Worm (Caenorhabditis elegans) whole organism, L3 larva: ENCODE data around the gene C48B4.3.

Source experiments
- R02D3.7 ChIP-seq: fragments of 150-350 bp; optimal IDR thresholded peaks from 2 replicates; lab custom pipeline; 2014; ENCODE audit warnings: missing biosample characterization, missing genetic modification characterization
- ZK546.5 ChIP-seq: sonication (generic microtip); optimal IDR thresholded peaks from 2 replicates; lab custom pipeline; 2017; ENCODE audit warnings: missing biosample characterization, missing genetic modification characterization
- ama-1 ChIP-seq: fragments of 150-350 bp; optimal IDR thresholded peaks from 2 replicates; lab custom pipeline; 2018
- ceh-16 ChIP-seq: sonication (generic microtip); optimal IDR thresholded peaks from 2 replicates; lab custom pipeline; 2017; ENCODE audit warnings: missing biosample characterization, missing genetic modification characterization
- ceh-82 ChIP-seq: fragments of 150-350 bp; optimal IDR thresholded peaks from 2 replicates; lab custom pipeline; 2014; ENCODE audit warnings: missing biosample characterization, missing genetic modification characterization
- ceh-9 ChIP-seq: sonication (generic microtip); optimal IDR thresholded peaks from 2 replicates; lab custom pipeline; 2018; ENCODE audit warnings: missing biosample characterization, missing genetic modification characterization
- daf-12 ChIP-seq: fragments of 150-350 bp; optimal IDR thresholded peaks from 2 replicates; lab custom pipeline; 2014; ENCODE audit warnings: missing biosample characterization, missing genetic modification reagents, missing genetic modification characterization
- egl-27 ChIP-seq: sonication (generic microtip); optimal IDR thresholded peaks from 4 replicates; lab custom pipeline; 2017; ENCODE audit warnings: missing biosample characterization, missing genetic modification reagents, missing genetic modification characterization
- egl-5 ChIP-seq: fragments of 150-350 bp; optimal IDR thresholded peaks from 2 replicates; lab custom pipeline; 2017; ENCODE audit warnings: missing biosample characterization, missing genetic modification reagents, missing genetic modification characterization, inconsistent platforms
- elt-1 ChIP-seq: fragments of 150-350 bp; optimal IDR thresholded peaks from 2 replicates; lab custom pipeline; 2014; ENCODE audit warnings: missing biosample characterization, missing genetic modification characterization
- elt-2 ChIP-seq: sonication (generic microtip); optimal IDR thresholded peaks from 2 replicates; lab custom pipeline; 2016; ENCODE audit warnings: missing genetic modification reagents, mild to moderate bottlenecking, missing genetic modification characterization, missing compliant biosample characterization
- elt-3 ChIP-seq, 3 experiments: fragments of 150-350 bp in 1 of 3; sonication (generic microtip) in 2 of 3; optimal IDR thresholded peaks; 2 replicates in 2 of 3; 4 replicates in 1 of 3; lab custom pipeline; 2014 to 2017; ENCODE audit warnings: missing biosample characterization in 3 of 3, missing genetic modification characterization in 3 of 3
- eor-1 ChIP-seq, 2 experiments: fragments of 150-350 bp; optimal IDR thresholded peaks; 2 replicates each; lab custom pipeline; 2014 to 2018; ENCODE audit warnings: missing biosample characterization in 2 of 2, missing genetic modification characterization in 2 of 2
- fkh-10 ChIP-seq: sonication (generic microtip); optimal IDR thresholded peaks from 2 replicates; lab custom pipeline; 2017; ENCODE audit warnings: missing biosample characterization, missing genetic modification reagents, missing genetic modification characterization
- fkh-2 ChIP-seq: fragments of 150-350 bp; optimal IDR thresholded peaks from 2 replicates; lab custom pipeline; 2014; ENCODE audit warnings: missing biosample characterization, missing genetic modification reagents, missing genetic modification characterization
- fos-1 ChIP-seq: fragments of 150-350 bp; optimal IDR thresholded peaks from 2 replicates; lab custom pipeline; 2014; ENCODE audit warnings: missing biosample characterization, missing genetic modification characterization
- hmg-11 ChIP-seq: sonication (generic microtip); optimal IDR thresholded peaks from 2 replicates; lab custom pipeline; 2016; ENCODE audit warnings: missing genetic modification characterization, missing compliant biosample characterization
- jun-1 ChIP-seq: fragments of 150-350 bp; optimal IDR thresholded peaks from 2 replicates; lab custom pipeline; 2014; ENCODE audit warnings: missing biosample characterization, missing genetic modification reagents, missing genetic modification characterization
- lin-15B ChIP-seq: fragments of 150-350 bp; optimal IDR thresholded peaks from 2 replicates; lab custom pipeline; 2014; ENCODE audit warnings: missing biosample characterization, missing genetic modification characterization
- lsy-12 ChIP-seq: sonication (generic microtip); optimal IDR thresholded peaks from 2 replicates; lab custom pipeline; 2016; ENCODE audit warnings: mild to moderate bottlenecking, missing genetic modification characterization, missing compliant biosample characterization
- mdl-1 ChIP-seq: fragments of 150-350 bp; optimal IDR thresholded peaks from 2 replicates; lab custom pipeline; 2014; ENCODE audit warnings: missing biosample characterization, missing genetic modification characterization
- mml-1 ChIP-seq: fragments of 150-350 bp; sonication (generic microtip); optimal IDR thresholded peaks from 3 replicates; lab custom pipeline; 2014; ENCODE audit warnings: missing biosample characterization, missing genetic modification characterization
- nfya-1 ChIP-seq: sonication (generic microtip); optimal IDR thresholded peaks from 2 replicates; lab custom pipeline; 2017; ENCODE audit warnings: missing genetic modification characterization, mild to moderate bottlenecking, missing compliant biosample characterization, antibody characterized with exemption, moderate library complexity; ENCODE audit not compliant: insufficient read depth
- nhr-11 ChIP-seq: fragments of 150-350 bp; optimal IDR thresholded peaks from 2 replicates; lab custom pipeline; 2014; ENCODE audit warnings: missing biosample characterization, missing genetic modification characterization
- nhr-12 ChIP-seq: fragments of 150-350 bp; optimal IDR thresholded peaks from 2 replicates; lab custom pipeline; 2014; ENCODE audit warnings: missing biosample characterization, missing genetic modification characterization
- nhr-23 ChIP-seq: fragments of 150-350 bp; optimal IDR thresholded peaks from 2 replicates; lab custom pipeline; 2014; ENCODE audit warnings: missing biosample characterization, missing genetic modification reagents, missing genetic modification characterization
- nhr-25 ChIP-seq: sonication (generic microtip); optimal IDR thresholded peaks from 2 replicates; lab custom pipeline; 2017; ENCODE audit warnings: missing biosample characterization, missing genetic modification characterization
- nhr-28 ChIP-seq: fragments of 150-350 bp; optimal IDR thresholded peaks from 2 replicates; lab custom pipeline; 2014; ENCODE audit warnings: missing biosample characterization, missing genetic modification characterization
- nhr-43 ChIP-seq: sonication (generic microtip); optimal IDR thresholded peaks from 2 replicates; lab custom pipeline; 2016; ENCODE audit warnings: mild to moderate bottlenecking, missing genetic modification characterization, missing compliant biosample characterization; ENCODE audit not compliant: poor library complexity, severe bottlenecking
- nhr-67 ChIP-seq: fragments of 150-350 bp; optimal IDR thresholded peaks from 2 replicates; lab custom pipeline; 2014; ENCODE audit warnings: missing biosample characterization, missing genetic modification characterization
- nhr-76 ChIP-seq: fragments of 150-350 bp; sonication (generic microtip); optimal IDR thresholded peaks from 5 replicates; lab custom pipeline; 2014; ENCODE audit warnings: missing biosample characterization, missing genetic modification characterization
- nhr-77 ChIP-seq: fragments of 150-350 bp; optimal IDR thresholded peaks from 2 replicates; lab custom pipeline; 2014; ENCODE audit warnings: missing biosample characterization, missing genetic modification characterization
- pha-4 ChIP-seq: fragments of 150-350 bp; optimal IDR thresholded peaks from 2 replicates; lab custom pipeline; 2014; ENCODE audit warnings: missing biosample characterization, missing genetic modification reagents, missing genetic modification characterization
- pqm-1 ChIP-seq: fragments of 150-350 bp; optimal IDR thresholded peaks from 2 replicates; lab custom pipeline; 2017; ENCODE audit warnings: missing biosample characterization, missing genetic modification characterization, inconsistent platforms
- sea-2 ChIP-seq: fragments of 150-350 bp; sonication (generic microtip); optimal IDR thresholded peaks from 4 replicates; lab custom pipeline; 2014; ENCODE audit warnings: missing biosample characterization, missing genetic modification reagents, missing genetic modification characterization
- skn-1 ChIP-seq: fragments of 150-350 bp; optimal IDR thresholded peaks from 2 replicates; lab custom pipeline; 2014; ENCODE audit warnings: missing biosample characterization, missing genetic modification characterization
- snpc-4 ChIP-seq: fragments of 150-350 bp; optimal IDR thresholded peaks from 2 replicates; lab custom pipeline; 2014; ENCODE audit warnings: missing biosample characterization, missing genetic modification characterization
- tbx-2 ChIP-seq: sonication (generic microtip); optimal IDR thresholded peaks from 2 replicates; lab custom pipeline; 2016; ENCODE audit warnings: mild to moderate bottlenecking, missing genetic modification characterization, missing compliant biosample characterization
- unc-39 ChIP-seq: sonication (generic microtip); optimal IDR thresholded peaks from 4 replicates; lab custom pipeline; 2017; ENCODE audit warnings: missing biosample characterization, missing genetic modification characterization
- unc-62 ChIP-seq: fragments of 150-350 bp; sonication (generic microtip); optimal IDR thresholded peaks from 4 replicates; lab custom pipeline; 2014; ENCODE audit warnings: missing biosample characterization, missing genetic modification reagents, missing genetic modification characterization
- zag-1 ChIP-seq: fragments of 150-350 bp; optimal IDR thresholded peaks from 2 replicates; lab custom pipeline; 2014; ENCODE audit warnings: missing biosample characterization, missing genetic modification characterization
- ztf-11 ChIP-seq: fragments of 150-350 bp; optimal IDR thresholded peaks from 2 replicates; lab custom pipeline; 2014; ENCODE audit warnings: missing biosample characterization, missing genetic modification characterization
- ztf-4 ChIP-seq: fragments of 150-350 bp; optimal IDR thresholded peaks from 2 replicates; lab custom pipeline; 2014; ENCODE audit warnings: missing biosample characterization, missing genetic modification characterization

C48B4.3 gene

DNA sequence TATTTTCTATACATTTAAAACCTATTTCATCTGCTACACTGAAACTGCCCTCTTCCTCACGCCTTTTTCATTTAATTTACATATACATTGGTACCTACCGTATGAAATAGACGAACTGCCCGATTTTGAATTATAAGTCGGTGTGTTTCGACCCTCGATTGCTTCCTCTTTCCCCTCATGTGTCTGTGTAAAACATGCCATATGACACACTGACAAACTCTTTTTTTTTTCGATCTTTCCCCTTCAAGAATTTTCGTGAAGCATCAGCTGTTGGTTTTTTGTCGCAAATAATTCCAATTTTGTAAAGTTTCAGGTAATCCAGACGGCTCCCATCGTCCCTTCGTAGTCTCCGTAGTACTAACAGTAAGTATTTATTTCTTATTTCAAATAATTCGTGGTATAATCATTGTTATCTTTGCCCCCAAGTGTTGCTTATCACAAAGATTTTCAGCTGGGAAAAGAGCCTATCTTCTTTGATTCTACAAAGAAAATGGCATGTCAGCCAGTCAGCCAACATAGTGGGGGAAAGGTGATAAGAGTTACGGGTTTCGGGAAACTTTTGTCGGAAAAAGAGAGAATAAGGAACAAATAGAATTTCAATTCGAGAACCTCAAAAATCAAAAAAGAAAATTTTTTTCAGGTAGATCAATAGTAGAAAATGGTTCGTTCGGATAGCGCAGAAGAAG is 39.8 kb upstream of the C48B4.3 start:
- TF ChIP-seq daf-12 (no peak), elt-2 (peak; percentile 91), ztf-4 (tag; lab: Kevin White, UChicago) (no peak), unc-39 (tag; lab: Kevin White, UChicago) (no peak), fkh-2 (tag; lab: Kevin White, UChicago) (no peak), nhr-77 (tag; lab: Kevin White, UChicago) (no peak), egl-27 (no peak), nhr-11 (no peak), ama-1 (lab: Kevin White, UChicago) (peak; percentile 54), pha-4 (tag; lab: Kevin White, UChicago) (peak; percentile 23), pqm-1 (tag; lab: Kevin White, UChicago) (peak; percentile 63)
- TF ChIP-seq, all 47 proteins: peak for 4

DNA sequence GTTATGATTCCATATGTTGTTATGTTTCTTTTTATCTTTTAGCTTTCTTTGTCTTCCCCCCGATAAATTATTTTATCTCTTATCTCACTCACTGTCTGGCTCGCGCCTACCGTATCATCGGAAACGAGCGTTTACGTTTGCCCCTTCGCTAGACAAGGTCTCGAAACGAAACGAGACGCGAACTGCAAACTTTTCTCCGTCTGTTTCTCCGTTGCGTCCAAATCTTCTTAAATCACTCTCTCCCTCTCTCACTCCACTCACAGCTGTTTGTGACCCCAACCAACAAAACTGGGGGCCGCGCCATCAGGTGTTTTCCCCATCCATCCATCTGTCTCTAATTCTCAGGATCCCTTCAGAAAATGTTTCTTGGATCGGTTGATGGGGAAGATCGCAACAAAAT is 38.0 kb upstream of the C48B4.3 start:
- TF ChIP-seq nhr-76 (tag; lab: Kevin White, UChicago) (no peak), pha-4 (tag; lab: Kevin White, UChicago) (peak; percentile 39), elt-1 (tag; lab: Kevin White, UChicago) (no peak), lin-15B (tag; lab: Kevin White, UChicago) (peak; percentile 6), tbx-2 (tag; lab: Kevin White, UChicago) (no peak), nhr-43 (no peak), nhr-23 (tag; lab: Kevin White, UChicago) (peak; percentile 40), elt-2 (peak; percentile 71), snpc-4 (tag; lab: Kevin White, UChicago) (no peak), unc-62 (GFP tag; lab: Kevin White, UChicago) (no peak), elt-3 (tag; optimal IDR thresholded peaks at IDR 0.05; lab: Kevin White, UChicago) (no peak), nhr-25 (peak; percentile 17), nhr-12 (tag; lab: Kevin White, UChicago) (no peak), R02D3.7 (tag; lab: Kevin White, UChicago) (no peak), zag-1 (tag; lab: Kevin White, UChicago) (no peak), pqm-1 (tag; lab: Kevin White, UChicago) (peak; percentile 46), fkh-10 (GFP tag; lab: Kevin White, UChicago) (no peak), ama-1 (lab: Kevin White, UChicago) (peak; percentile 34), nfya-1 (tag; lab: Kevin White, UChicago) (peak; percentile 50), ceh-82 (tag; lab: Kevin White, UChicago) (no peak), fos-1 (tag; lab: Kevin White, UChicago) (no peak), ceh-9 (tag; lab: Kevin White, UChicago) (no peak), nhr-67 (tag; lab: Kevin White, UChicago) (no peak)

DNA sequence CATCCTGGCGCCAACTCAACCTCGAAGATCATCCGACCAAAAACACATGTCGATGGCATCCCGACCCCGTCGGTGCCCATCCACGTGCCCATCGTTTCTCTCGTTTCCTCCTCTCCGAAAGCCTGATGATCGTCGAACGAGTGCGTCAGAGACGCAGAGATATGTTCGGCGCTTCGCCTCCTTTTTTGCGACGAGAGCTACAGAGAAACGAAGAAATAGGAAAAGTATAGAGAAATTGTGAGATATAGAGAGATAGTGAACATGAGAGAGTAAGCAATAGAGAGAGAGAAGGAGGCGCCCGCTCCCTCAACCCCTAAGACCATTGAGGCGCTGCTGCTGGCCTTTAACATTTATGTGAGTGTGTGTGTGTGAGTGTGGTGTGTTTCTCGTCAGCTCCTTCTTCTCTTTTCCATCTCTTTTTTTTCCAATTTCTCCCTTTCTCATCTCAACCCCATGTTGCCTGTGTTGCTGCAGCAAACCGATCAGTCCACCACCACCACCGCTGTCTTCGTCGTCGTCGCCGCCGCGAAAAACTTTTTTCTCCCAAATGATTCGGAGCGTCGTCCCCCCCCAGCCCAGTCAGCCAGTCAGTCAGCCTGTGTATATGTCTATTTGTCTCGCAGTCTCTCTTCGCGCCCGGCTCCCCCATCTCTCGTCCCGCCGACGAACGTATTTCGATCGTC is 37.0 kb upstream of the C48B4.3 start, which contains the start of gene hlh-11:
Gene hlh-11 (plus strand): TSS at position 633 of the 683 bp plus-strand sequence.
- peak; percentile 52 for TF ChIP-seq ztf-4 (tag; lab: Kevin White, UChicago)
- TF ChIP-seq nhr-43, result peak; percentile 96
- no peak for TF ChIP-seq fkh-2 (tag; lab: Kevin White, UChicago)
- no peak for TF ChIP-seq ceh-9 (tag; lab: Kevin White, UChicago)
- TF ChIP-seq nhr-76 (tag; lab: Kevin White, UChicago), result no peak
- TF ChIP-seq ZK546.5 (tag; lab: Kevin White, UChicago), result no peak
- no peak for TF ChIP-seq unc-39 (tag; lab: Kevin White, UChicago)
- peak; percentile 72 for TF ChIP-seq lsy-12 (tag; lab: Kevin White, UChicago)
- peak in 2 of 3 experiments; percentile 47 to 64 for TF ChIP-seq elt-3 (tag; optimal IDR thresholded peaks at IDR 0.05; lab: Kevin White, UChicago)
- no peak for TF ChIP-seq elt-1 (tag; lab: Kevin White, UChicago)
- TF ChIP-seq hmg-11 (tag; lab: Kevin White, UChicago), result peak; percentile 95
- peak; percentile 71 for TF ChIP-seq egl-27
- TF ChIP-seq unc-62 (GFP tag; lab: Kevin White, UChicago), result peak; percentile 43
- TF ChIP-seq nhr-25, result peak; percentile 87
- no peak for TF ChIP-seq nhr-28
- TF ChIP-seq lin-15B (tag; lab: Kevin White, UChicago), result peak; percentile 61
- peak; percentile 37 for TF ChIP-seq snpc-4 (tag; lab: Kevin White, UChicago)
- no peak for TF ChIP-seq nhr-12 (tag; lab: Kevin White, UChicago)
- TF ChIP-seq R02D3.7 (tag; lab: Kevin White, UChicago), result peak; percentile 62
- TF ChIP-seq egl-5, result peak; percentile 62
- peak; percentile 76 for TF ChIP-seq tbx-2 (tag; lab: Kevin White, UChicago)
- TF ChIP-seq ceh-16 (tag; lab: Kevin White, UChicago), result no peak
- peak; percentile 85 for TF ChIP-seq fos-1 (tag; lab: Kevin White, UChicago)
- TF ChIP-seq nhr-11, result peak; percentile 58
- no peak for TF ChIP-seq sea-2 (GFP tag; lab: Kevin White, UChicago)
- TF ChIP-seq ceh-82 (tag; lab: Kevin White, UChicago), result peak; percentile 75
- peak; percentile 80 for TF ChIP-seq nhr-23 (tag; lab: Kevin White, UChicago)
- peak; percentile 97 for TF ChIP-seq mdl-1
- no peak for TF ChIP-seq eor-1 (tag; optimal IDR thresholded peaks at IDR 0.05; lab: Kevin White, UChicago)
- TF ChIP-seq pqm-1 (tag; lab: Kevin White, UChicago), result peak; percentile 61
- TF ChIP-seq ama-1 (lab: Kevin White, UChicago), result peak; percentile 50
- peak; percentile 21 for TF ChIP-seq mml-1 (tag; lab: Kevin White, UChicago)
- TF ChIP-seq ztf-11, result no peak
- TF ChIP-seq pha-4 (tag; lab: Kevin White, UChicago), result peak; percentile 85
- TF ChIP-seq skn-1 (tag; lab: Kevin White, UChicago), result no peak
- peak; percentile 87 for TF ChIP-seq elt-2
- peak; percentile 80 for TF ChIP-seq jun-1 (tag; lab: Kevin White, UChicago)
